Fruit fly (Drosophila melanogaster) whole organism, wandering third instar larva: ENCODE measurements around the gene CG14645.

Experiments used
- CG32264 ChIP-seq: fragments of 200-800 bp; sonication (Bioruptor generic); optimal IDR thresholded peaks from 2 replicates; lab custom pipeline; 2016; ENCODE audit warnings: missing biosample characterization, missing genetic modification characterization
- Myc ChIP-seq: fragments of >200 bp; optimal IDR thresholded peaks from 2 replicates; lab custom pipeline; 2017
- Sp1 ChIP-seq: fragments of 200-800 bp; sonication (Bioruptor generic); optimal IDR thresholded peaks from 3 replicates; lab custom pipeline; 2019; ENCODE audit warnings: missing biosample characterization, mild to moderate bottlenecking, missing genetic modification characterization, moderate library complexity
- Vsx2 ChIP-seq: fragments of 200-300, 225-300 bp; sonication (Bioruptor generic); optimal IDR thresholded peaks from 2 replicates; lab custom pipeline; 2018; ENCODE audit warnings: missing biosample characterization, missing genetic modification characterization; ENCODE audit not compliant: partially characterized antibody
- br ChIP-seq: fragments of 200-800 bp; sonication (Bioruptor generic); optimal IDR thresholded peaks from 2 replicates; lab custom pipeline; 2016; ENCODE audit warnings: missing biosample characterization, missing genetic modification characterization
- dmrt93B ChIP-seq: fragments of 200-800 bp; sonication (Bioruptor generic); optimal IDR thresholded peaks from 2 replicates; lab custom pipeline; 2018; ENCODE audit warnings: missing biosample characterization, mild to moderate bottlenecking, missing genetic modification characterization
- fru ChIP-seq: fragments of 200-800 bp; sonication (Bioruptor generic); optimal IDR thresholded peaks from 3 replicates; lab custom pipeline; 2016; ENCODE audit warnings: missing biosample characterization, mild to moderate bottlenecking, missing genetic modification characterization
- pan ChIP-seq: fragments of >200 bp; optimal IDR thresholded peaks from 2 replicates; lab custom pipeline; 2017
- psq ChIP-seq: fragments of 200-800 bp; sonication (Bioruptor generic); optimal IDR thresholded peaks from 3 replicates; lab custom pipeline; 2017; ENCODE audit warnings: missing biosample characterization, mild to moderate bottlenecking, missing genetic modification characterization, moderate library complexity
- sage ChIP-seq: fragments of 200-800 bp; sonication (Bioruptor generic); optimal IDR thresholded peaks from 2 replicates; lab custom pipeline; 2016; ENCODE audit warnings: missing biosample characterization, mild to moderate bottlenecking, missing genetic modification characterization
- sv ChIP-seq: fragments of 200-800 bp; sonication (Bioruptor generic); optimal IDR thresholded peaks from 3 replicates; lab custom pipeline; 2016; ENCODE audit warnings: missing biosample characterization, missing genetic modification characterization

DNA sequence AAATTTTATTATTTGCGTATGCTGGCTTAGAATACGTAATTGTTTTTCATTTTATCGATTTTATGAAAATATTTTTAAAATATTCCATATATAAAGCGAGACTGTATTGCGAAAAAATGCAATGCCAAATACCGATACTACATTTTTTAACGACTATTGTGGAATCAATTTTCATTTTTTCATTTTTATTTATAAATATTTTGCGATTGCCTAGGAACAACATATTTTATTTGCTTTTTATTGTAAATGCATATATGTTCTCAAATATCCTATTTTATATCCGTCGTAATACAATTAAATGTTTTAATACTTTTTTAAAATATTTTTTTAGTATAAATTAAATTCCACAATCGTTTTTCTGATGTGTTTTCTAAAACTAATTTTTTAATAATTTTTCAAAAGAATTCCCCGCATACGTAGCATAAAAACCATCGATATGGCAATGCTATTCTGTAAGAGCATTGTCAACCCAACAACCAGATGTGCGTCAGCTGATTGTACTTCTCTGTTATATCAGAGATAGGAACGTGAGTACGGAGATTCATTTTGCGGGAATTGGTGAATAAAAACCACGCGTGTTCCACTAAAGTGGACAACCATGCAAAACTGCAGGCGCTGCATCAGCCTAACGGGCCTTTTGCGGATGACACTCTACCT is 23.7 kb upstream of the CG14645 start, which contains the start of gene Suv3:
- no peak for TF ChIP-seq sage
- TF ChIP-seq br (GFP tag; lab: Kevin White, UChicago), result no peak
- TF ChIP-seq psq (GFP tag; lab: Kevin White, UChicago), result peak; percentile 34
- TF ChIP-seq Myc (lab: Kevin White, UChicago), result no peak
- TF ChIP-seq Sp1 (GFP tag; lab: Kevin White, UChicago), result peak; percentile 41
- no peak for TF ChIP-seq dmrt93B (GFP tag; lab: Kevin White, UChicago)
- TF ChIP-seq pan (lab: Kevin White, UChicago), result no peak
- TF ChIP-seq fru (GFP tag; lab: Kevin White, UChicago), result no peak
- TF ChIP-seq sv (GFP tag; lab: Kevin White, UChicago), result no peak
- TF ChIP-seq Vsx2, result no peak
- no peak for TF ChIP-seq CG32264 (GFP tag; lab: Kevin White, UChicago)
